Worm (Caenorhabditis elegans) whole organism, late embryonic: ENCODE data around the gene epn-1.
A peak's percentile ranks its signal among the peaks of the same experiment; 100 is the strongest.

Source experiments
- C08G9.2 ChIP-seq: sonication (generic microtip); optimal IDR thresholded peaks from 2 replicates; lab custom pipeline; 2016; ENCODE audit warnings: mild to moderate bottlenecking, missing genetic modification characterization, moderate library complexity, missing compliant biosample characterization
- C38D4.7 ChIP-seq: fragments of 200-800 bp; sonication (Bioruptor generic); optimal IDR thresholded peaks from 2 replicates; lab custom pipeline; 2018; ENCODE audit warnings: mild to moderate bottlenecking, missing genetic modification characterization, moderate library complexity, missing compliant biosample characterization
- K02D7.2 ChIP-seq: sonication (generic microtip); optimal IDR thresholded peaks from 2 replicates; lab custom pipeline; 2017; ENCODE audit warnings: mild to moderate bottlenecking, missing genetic modification characterization, missing compliant biosample characterization
- K09A11.1 ChIP-seq: sonication (generic microtip); optimal IDR thresholded peaks from 2 replicates; lab custom pipeline; 2017; ENCODE audit warnings: antibody characterized with exemption, mild to moderate bottlenecking, missing genetic modification characterization, missing compliant biosample characterization; ENCODE audit not compliant: insufficient read depth
- ahr-1 ChIP-seq: sonication (generic microtip); optimal IDR thresholded peaks from 2 replicates; lab custom pipeline; 2016; ENCODE audit warnings: missing genetic modification characterization, missing compliant biosample characterization
- ceh-14 ChIP-seq: sonication (generic microtip); optimal IDR thresholded peaks from 2 replicates; lab custom pipeline; 2016; ENCODE audit warnings: missing genotype, missing genetic modification characterization, missing compliant biosample characterization
- ceh-18 ChIP-seq: sonication (generic microtip); optimal IDR thresholded peaks from 2 replicates; lab custom pipeline; 2016; ENCODE audit warnings: missing genetic modification characterization, missing compliant biosample characterization
- ceh-19 ChIP-seq: fragments of 200-800 bp; sonication (Bioruptor generic); optimal IDR thresholded peaks from 2 replicates; lab custom pipeline; 2018; ENCODE audit warnings: mild to moderate bottlenecking, missing genetic modification characterization, missing compliant biosample characterization
- ceh-31 ChIP-seq: sonication (generic microtip); optimal IDR thresholded peaks from 2 replicates; lab custom pipeline; 2016; ENCODE audit warnings: missing genetic modification characterization, missing compliant biosample characterization
- ceh-34 ChIP-seq: sonication (generic microtip); optimal IDR thresholded peaks from 2 replicates; lab custom pipeline; 2016; ENCODE audit warnings: mild to moderate bottlenecking, missing genetic modification characterization, missing compliant biosample characterization
- ceh-9 ChIP-seq: sonication (generic microtip); optimal IDR thresholded peaks from 2 replicates; lab custom pipeline; 2016; ENCODE audit warnings: mild to moderate bottlenecking, missing genetic modification characterization, inconsistent platforms, missing compliant biosample characterization
- elt-2 ChIP-seq: sonication (generic microtip); optimal IDR thresholded peaks from 2 replicates; lab custom pipeline; 2016; ENCODE audit warnings: missing genetic modification reagents, missing genetic modification characterization, missing compliant biosample characterization
- elt-4 ChIP-seq: sonication (generic microtip); optimal IDR thresholded peaks from 2 replicates; lab custom pipeline; 2016; ENCODE audit warnings: missing genetic modification characterization, missing compliant biosample characterization
- gmeb-2 ChIP-seq: sonication (generic microtip); optimal IDR thresholded peaks from 2 replicates; lab custom pipeline; 2016; ENCODE audit warnings: missing genetic modification characterization, inconsistent platforms, missing compliant biosample characterization
- hlh-6 ChIP-seq: sonication (generic microtip); optimal IDR thresholded peaks from 2 replicates; lab custom pipeline; 2016; ENCODE audit warnings: missing genotype, missing genetic modification characterization, missing compliant biosample characterization
- hlh-8 ChIP-seq: sonication (generic microtip); optimal IDR thresholded peaks from 2 replicates; lab custom pipeline; 2016; ENCODE audit warnings: missing genotype, missing genetic modification characterization, missing compliant biosample characterization
- lim-6 ChIP-seq: sonication (generic microtip); optimal IDR thresholded peaks from 2 replicates; lab custom pipeline; 2016; ENCODE audit warnings: missing genetic modification characterization, missing compliant biosample characterization
- nfya-1 ChIP-seq: sonication (generic microtip); optimal IDR thresholded peaks from 2 replicates; lab custom pipeline; 2017; ENCODE audit warnings: missing genetic modification characterization, mild to moderate bottlenecking, missing compliant biosample characterization, antibody characterized with exemption, moderate library complexity
- nhr-11 ChIP-seq: fragments of 150-350 bp; optimal IDR thresholded peaks from 2 replicates; lab custom pipeline; 2014; ENCODE audit warnings: missing biosample characterization, missing genetic modification characterization
- npax-4 ChIP-seq: sonication (generic microtip); optimal IDR thresholded peaks from 2 replicates; lab custom pipeline; 2016; ENCODE audit warnings: missing genetic modification characterization, missing compliant biosample characterization
- pag-3 ChIP-seq: sonication (generic microtip); optimal IDR thresholded peaks from 2 replicates; lab custom pipeline; 2016; ENCODE audit warnings: missing compliant biosample characterization, missing genetic modification characterization, borderline replicate concordance
- pax-1 ChIP-seq: fragments of 150-350 bp; optimal IDR thresholded peaks from 2 replicates; lab custom pipeline; 2014; ENCODE audit warnings: missing biosample characterization, missing genetic modification characterization
- pha-4 ChIP-seq: fragments of 150-350 bp; optimal IDR thresholded peaks from 2 replicates; lab custom pipeline; 2018; ENCODE audit warnings: missing biosample characterization, missing genetic modification reagents, missing genetic modification characterization
- pros-1 ChIP-seq: fragments of 150-350 bp; optimal IDR thresholded peaks from 2 replicates; lab custom pipeline; 2014; ENCODE audit warnings: missing biosample characterization, missing genetic modification reagents, missing genetic modification characterization
- sox-4 ChIP-seq: sonication (generic microtip); optimal IDR thresholded peaks from 2 replicates; lab custom pipeline; 2017; ENCODE audit warnings: mild to moderate bottlenecking, missing genetic modification characterization, inconsistent platforms, missing compliant biosample characterization
- syd-9 ChIP-seq: sonication (generic microtip); optimal IDR thresholded peaks from 2 replicates; lab custom pipeline; 2016; ENCODE audit warnings: mild to moderate bottlenecking, missing genetic modification characterization, moderate library complexity, missing compliant biosample characterization
- tbx-2 ChIP-seq: sonication (generic microtip); optimal IDR thresholded peaks from 2 replicates; lab custom pipeline; 2016; ENCODE audit warnings: missing genetic modification characterization, missing compliant biosample characterization
- tbx-7 ChIP-seq: sonication (generic microtip); optimal IDR thresholded peaks from 2 replicates; lab custom pipeline; 2016; ENCODE audit warnings: missing genotype, missing genetic modification characterization, missing compliant biosample characterization
- unc-3 ChIP-seq, 2 experiments: fragments of 200-800 bp in 1 of 2; sonication (Bioruptor generic) in 1 of 2; sonication (generic microtip) in 1 of 2; conservative IDR thresholded peaks in 1 of 2; optimal IDR thresholded peaks in 1 of 2; 2 replicates each; pipeline versions ENCODE4 v1.3.6 to Lab custom; 2016 to 2022; ENCODE audit warnings: missing compliant biosample characterization in 2 of 2, missing genetic modification characterization in 2 of 2, missing genetic modification reagents in 1 of 2
- unc-42 ChIP-seq: sonication (generic microtip); optimal IDR thresholded peaks from 2 replicates; lab custom pipeline; 2016; ENCODE audit warnings: missing genotype, missing genetic modification characterization, missing compliant biosample characterization
- unc-55 ChIP-seq: sonication (generic microtip); optimal IDR thresholded peaks from 2 replicates; lab custom pipeline; 2017; ENCODE audit warnings: missing biosample characterization, missing genetic modification reagents, missing genetic modification characterization
- unc-86 ChIP-seq: sonication (generic microtip); optimal IDR thresholded peaks from 2 replicates; lab custom pipeline; 2016; ENCODE audit warnings: missing genetic modification characterization, missing compliant biosample characterization
- zip-5 ChIP-seq: sonication (generic microtip); optimal IDR thresholded peaks from 2 replicates; lab custom pipeline; 2016; ENCODE audit warnings: missing genetic modification characterization, missing compliant biosample characterization

epn-1 gene

DNA sequence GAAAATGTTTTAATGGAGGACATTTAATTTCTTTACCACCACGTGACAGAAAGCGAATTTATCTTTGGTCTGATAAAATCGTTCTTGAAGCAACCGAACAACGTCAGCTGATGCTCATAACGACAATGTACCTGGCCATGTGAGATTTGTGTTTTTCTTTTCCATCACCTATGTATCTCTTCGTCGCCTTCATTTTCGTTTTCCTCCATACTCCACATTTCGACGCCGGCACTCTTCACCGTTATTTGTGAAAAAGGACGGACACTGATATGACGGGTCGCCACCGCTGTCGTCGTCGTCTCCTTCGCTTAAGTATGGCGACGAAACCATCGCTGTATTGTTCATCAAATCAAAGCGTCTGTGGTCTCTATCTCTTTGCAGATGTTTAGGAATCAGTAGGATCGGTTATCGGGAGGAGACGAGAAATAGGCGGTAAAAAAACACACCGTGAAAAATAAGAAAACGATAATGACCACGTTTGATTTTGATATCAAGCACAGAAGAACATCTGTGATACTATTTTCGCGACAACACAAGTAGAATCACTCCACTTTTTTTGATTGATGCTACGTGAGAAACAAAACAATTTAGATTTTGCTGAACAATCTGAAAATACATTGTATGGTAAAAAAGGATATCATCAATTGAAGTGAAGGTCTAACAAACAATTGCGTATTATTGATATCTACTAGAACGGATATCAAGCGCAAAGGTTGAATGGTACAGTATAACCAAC lies 31.3 kb downstream of the epn-1 start:
- no peak for TF ChIP-seq pha-4

DNA sequence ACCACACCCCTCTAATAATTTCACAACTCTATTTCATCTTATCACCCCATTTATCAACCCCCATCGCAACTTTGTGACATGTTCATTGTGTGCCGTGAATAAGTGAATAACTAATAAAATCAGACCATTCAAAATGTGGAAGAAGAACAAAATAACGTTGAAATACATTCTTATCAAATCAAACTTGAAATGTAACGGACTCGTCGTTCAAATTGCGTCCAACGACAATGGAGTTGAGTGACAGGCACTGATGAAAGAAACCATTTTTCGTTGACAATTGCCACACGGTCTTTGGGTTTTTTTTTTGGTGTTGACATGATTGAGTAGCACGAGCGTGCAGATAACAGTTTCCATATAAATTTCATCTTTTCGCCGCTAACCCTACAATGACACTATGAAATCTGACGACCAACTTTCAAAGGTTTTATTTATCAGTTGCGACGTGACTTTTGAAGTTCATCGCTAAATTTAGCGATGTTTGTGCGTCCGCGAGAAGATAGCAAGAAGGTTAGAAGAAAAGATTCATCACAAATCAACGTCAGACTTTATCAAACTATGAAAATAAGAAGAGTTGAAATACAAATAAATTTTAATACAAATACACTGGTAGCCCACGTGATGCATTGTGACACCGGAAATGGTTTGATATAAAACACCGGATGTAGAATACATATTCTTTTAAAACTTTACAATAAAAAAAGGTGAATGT lies 34.7 kb downstream of the epn-1 start:
- TF ChIP-seq ahr-1 (tag; lab: Kevin White, UChicago): no peak
- no peak for TF ChIP-seq hlh-6 (tag; lab: Kevin White, UChicago)
- TF ChIP-seq C08G9.2 (tag; lab: Kevin White, UChicago): no peak
- TF ChIP-seq ceh-19 (GFP tag; lab: Kevin White, UChicago): no peak
- no peak for TF ChIP-seq K02D7.2 (tag; lab: Kevin White, UChicago)
- no peak for TF ChIP-seq unc-42 (tag; lab: Kevin White, UChicago)
- no peak for TF ChIP-seq elt-4
- TF ChIP-seq elt-2 (tag; lab: Kevin White, UChicago): no peak
- no peak for TF ChIP-seq C38D4.7 (GFP tag; lab: Kevin White, UChicago)
- TF ChIP-seq K09A11.1 (tag; lab: Kevin White, UChicago): no peak
- no peak for TF ChIP-seq tbx-7 (tag; lab: Kevin White, UChicago)
- no peak for TF ChIP-seq pros-1 (tag; lab: Kevin White, UChicago)

DNA sequence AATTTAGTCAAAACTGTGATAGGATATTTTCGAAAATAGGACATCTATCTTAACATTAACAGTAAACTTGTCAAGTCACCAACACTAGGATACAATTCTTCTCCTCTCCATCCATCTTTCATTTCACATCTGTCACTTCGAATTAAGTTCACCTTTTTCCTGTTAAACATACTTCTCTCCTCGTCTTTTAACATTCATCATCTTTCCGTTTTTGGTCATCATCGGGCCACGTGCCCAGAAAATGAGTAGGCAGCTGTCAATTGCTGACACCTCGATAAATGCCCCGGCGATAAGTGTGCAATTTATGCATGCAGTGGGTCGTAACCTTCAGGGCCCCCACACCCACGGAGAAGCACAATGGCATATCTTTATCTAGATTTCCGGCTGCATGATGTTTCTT lies 38.1 kb downstream of the epn-1 start:
- peak; percentile 48 for TF ChIP-seq unc-55
- TF ChIP-seq pag-3 (tag; lab: Kevin White, UChicago): no peak

DNA sequence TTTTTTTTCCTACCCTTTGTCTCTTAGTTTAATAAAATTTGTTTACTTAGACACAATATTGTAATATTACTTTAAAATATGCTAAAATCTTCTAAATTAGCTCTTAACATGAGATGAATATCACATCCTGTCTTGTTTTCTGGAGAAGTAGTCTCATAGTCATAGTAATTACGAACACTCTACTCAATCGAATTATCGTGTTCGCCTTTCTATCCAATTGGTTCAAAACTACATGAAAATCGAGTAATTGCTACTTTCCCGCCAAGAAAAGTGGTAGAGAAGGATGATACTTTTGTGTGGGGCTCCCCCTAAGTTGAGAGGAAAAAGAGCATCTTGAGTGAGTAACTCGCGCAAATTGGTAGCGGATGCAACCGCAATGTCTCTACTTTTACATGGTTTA lies 40.2 kb downstream of the epn-1 start:
- TF ChIP-seq gmeb-2 (tag; lab: Kevin White, UChicago) (no peak), ceh-9 (tag; lab: Kevin White, UChicago) (no peak), ceh-31 (tag; lab: Kevin White, UChicago) (peak; percentile 22), unc-86 (tag; lab: Kevin White, UChicago) (no peak), npax-4 (tag; lab: Kevin White, UChicago) (no peak), lim-6 (tag; lab: Kevin White, UChicago) (no peak), unc-42 (tag; lab: Kevin White, UChicago) (peak; percentile 78)

DNA sequence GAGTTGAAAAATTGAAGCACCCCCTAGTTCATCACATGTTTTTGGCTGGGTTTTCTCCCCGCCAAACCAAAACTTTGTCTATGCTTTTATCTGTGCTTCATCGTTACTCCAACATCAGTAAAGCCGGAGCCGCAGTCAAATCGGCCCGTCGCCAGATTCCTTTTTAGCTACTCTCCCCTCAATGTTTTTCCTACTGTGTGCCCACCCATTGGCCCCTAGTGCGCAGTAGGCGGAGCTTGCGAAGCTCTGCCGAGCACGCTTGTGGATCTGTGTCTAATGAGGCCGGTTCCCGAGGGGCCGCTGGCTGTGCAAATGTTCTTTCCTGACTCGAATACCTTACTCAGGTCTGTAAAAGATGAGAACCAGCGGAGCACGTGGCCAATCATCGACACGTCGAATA lies 42.0 kb downstream of the epn-1 start:
- TF ChIP-seq zip-5: no peak
- no peak for TF ChIP-seq unc-86 (tag; lab: Kevin White, UChicago)
- TF ChIP-seq pag-3 (tag; lab: Kevin White, UChicago): no peak
- no peak for TF ChIP-seq pax-1 (tag; lab: Kevin White, UChicago)
- no peak for TF ChIP-seq ceh-14 (tag; lab: Kevin White, UChicago)
- TF ChIP-seq hlh-8: no peak
- no peak for TF ChIP-seq sox-4
- TF ChIP-seq tbx-2 (tag; lab: Kevin White, UChicago): no peak
- no peak for TF ChIP-seq nhr-11 (tag; lab: Kevin White, UChicago)
- peak; percentile 21 for TF ChIP-seq nfya-1 (tag; lab: Kevin White, UChicago)
- 0 out of 2 replicates have a peak, but pooled peaks have one; percentile 48 for TF ChIP-seq unc-3 (GFP tag; conservative IDR thresholded peaks at IDR 0.05; lab: Robert Waterston, UW)
- TF ChIP-seq unc-3 (tag; optimal IDR thresholded peaks at IDR 0.05; lab: Kevin White, UChicago): no peak
- no peak for TF ChIP-seq ceh-18
- no peak for TF ChIP-seq K02D7.2 (tag; lab: Kevin White, UChicago)
- TF ChIP-seq syd-9 (tag; lab: Kevin White, UChicago): no peak
- TF ChIP-seq ceh-34: no peak
